Worm (Caenorhabditis elegans) whole organism, late embryonic: Measurements from ENCODE around the gene kvs-4.

Experiments used
- C08G9.2 ChIP-seq: sonication (generic microtip); optimal IDR thresholded peaks from 2 replicates; lab custom pipeline; 2016; ENCODE audit warnings: mild to moderate bottlenecking, missing genetic modification characterization, moderate library complexity, missing compliant biosample characterization
- C38D4.7 ChIP-seq: fragments of 200-800 bp; sonication (Bioruptor generic); optimal IDR thresholded peaks from 2 replicates; lab custom pipeline; 2018; ENCODE audit warnings: mild to moderate bottlenecking, missing genetic modification characterization, moderate library complexity, missing compliant biosample characterization
- F13H6.1 ChIP-seq: sonication (generic microtip); optimal IDR thresholded peaks from 2 replicates; lab custom pipeline; 2016; ENCODE audit warnings: missing genetic modification characterization, missing compliant biosample characterization
- K02D7.2 ChIP-seq: sonication (generic microtip); optimal IDR thresholded peaks from 2 replicates; lab custom pipeline; 2017; ENCODE audit warnings: mild to moderate bottlenecking, missing genetic modification characterization, missing compliant biosample characterization
- T23F11.4 ChIP-seq: fragments of 200-800 bp; sonication (Bioruptor generic); optimal IDR thresholded peaks from 2 replicates; lab custom pipeline; 2018; ENCODE audit warnings: mild to moderate bottlenecking, missing genetic modification characterization, missing compliant biosample characterization
- Y22D7AL.16 ChIP-seq: sonication (generic microtip); optimal IDR thresholded peaks from 2 replicates; lab custom pipeline; 2016; ENCODE audit warnings: missing genetic modification characterization, missing compliant biosample characterization
- ahr-1 ChIP-seq: sonication (generic microtip); optimal IDR thresholded peaks from 2 replicates; lab custom pipeline; 2016; ENCODE audit warnings: missing genetic modification characterization, missing compliant biosample characterization
- ama-1 ChIP-seq: fragments of 150-350 bp; optimal IDR thresholded peaks from 2 replicates; lab custom pipeline; 2014
- ceh-19 ChIP-seq: fragments of 200-800 bp; sonication (Bioruptor generic); optimal IDR thresholded peaks from 2 replicates; lab custom pipeline; 2018; ENCODE audit warnings: mild to moderate bottlenecking, missing genetic modification characterization, missing compliant biosample characterization
- ceh-2 ChIP-seq: sonication (generic microtip); optimal IDR thresholded peaks from 2 replicates; lab custom pipeline; 2016; ENCODE audit warnings: missing genotype, missing genetic modification characterization, missing compliant biosample characterization
- ceh-22 ChIP-seq: sonication (generic microtip); optimal IDR thresholded peaks from 2 replicates; lab custom pipeline; 2017; ENCODE audit warnings: missing biosample characterization, missing genetic modification characterization
- ceh-31 ChIP-seq: sonication (generic microtip); optimal IDR thresholded peaks from 2 replicates; lab custom pipeline; 2016; ENCODE audit warnings: missing genetic modification characterization, missing compliant biosample characterization
- ceh-45 ChIP-seq: fragments of 200-800 bp; sonication (Bioruptor generic); IDR thresholded peaks from 2 replicates; pipeline ENCODE4 v1.3.6; 2022; ENCODE audit warnings: missing genetic modification reagents, missing genetic modification characterization, missing compliant biosample characterization
- ceh-48 ChIP-seq: sonication (generic microtip); optimal IDR thresholded peaks from 2 replicates; lab custom pipeline; 2016; ENCODE audit warnings: missing genetic modification characterization, inconsistent platforms, missing compliant biosample characterization
- ceh-6 ChIP-seq: fragments of 200-800 bp; sonication (Bioruptor generic); optimal IDR thresholded peaks from 2 replicates; lab custom pipeline; 2018; ENCODE audit warnings: mild to moderate bottlenecking, missing genetic modification characterization, missing compliant biosample characterization
- ceh-9 ChIP-seq: sonication (generic microtip); optimal IDR thresholded peaks from 2 replicates; lab custom pipeline; 2016; ENCODE audit warnings: mild to moderate bottlenecking, missing genetic modification characterization, inconsistent platforms, missing compliant biosample characterization
- dve-1 ChIP-seq: sonication (generic microtip); optimal IDR thresholded peaks from 2 replicates; lab custom pipeline; 2017; ENCODE audit warnings: antibody characterized with exemption, mild to moderate bottlenecking, missing genetic modification characterization, missing compliant biosample characterization
- elt-4 ChIP-seq: sonication (generic microtip); optimal IDR thresholded peaks from 2 replicates; lab custom pipeline; 2016; ENCODE audit warnings: missing genetic modification characterization, missing compliant biosample characterization
- ets-4 ChIP-seq: sonication (generic microtip); optimal IDR thresholded peaks from 2 replicates; lab custom pipeline; 2016; ENCODE audit warnings: missing genetic modification characterization, missing compliant biosample characterization
- eyg-1 ChIP-seq: sonication (generic microtip); optimal IDR thresholded peaks from 2 replicates; lab custom pipeline; 2016; ENCODE audit warnings: missing genotype, missing genetic modification characterization, missing compliant biosample characterization
- fax-1 ChIP-seq: sonication (generic microtip); optimal IDR thresholded peaks from 2 replicates; lab custom pipeline; 2016; ENCODE audit warnings: missing genotype, missing genetic modification characterization, missing compliant biosample characterization
- fkh-6 ChIP-seq: sonication (generic microtip); optimal IDR thresholded peaks from 2 replicates; lab custom pipeline; 2016; ENCODE audit warnings: missing genetic modification characterization, missing compliant biosample characterization
- gmeb-2 ChIP-seq: sonication (generic microtip); optimal IDR thresholded peaks from 2 replicates; lab custom pipeline; 2016; ENCODE audit warnings: missing genetic modification characterization, inconsistent platforms, missing compliant biosample characterization
- hlh-15 ChIP-seq: sonication (generic microtip); optimal IDR thresholded peaks from 2 replicates; lab custom pipeline; 2016; ENCODE audit warnings: missing genetic modification characterization, missing compliant biosample characterization
- hlh-30 ChIP-seq: sonication (generic microtip); optimal IDR thresholded peaks from 2 replicates; lab custom pipeline; 2017; ENCODE audit warnings: antibody characterized with exemption, missing genetic modification characterization, missing compliant biosample characterization; ENCODE audit not compliant: insufficient read depth
- hlh-6 ChIP-seq: sonication (generic microtip); optimal IDR thresholded peaks from 2 replicates; lab custom pipeline; 2016; ENCODE audit warnings: missing genotype, missing genetic modification characterization, missing compliant biosample characterization
- lim-6 ChIP-seq: sonication (generic microtip); optimal IDR thresholded peaks from 2 replicates; lab custom pipeline; 2016; ENCODE audit warnings: missing genetic modification characterization, missing compliant biosample characterization
- lin-11 ChIP-seq: fragments of 200-800 bp; sonication (Bioruptor generic); optimal IDR thresholded peaks from 2 replicates; lab custom pipeline; 2018; ENCODE audit warnings: mild to moderate bottlenecking, missing genetic modification characterization, missing compliant biosample characterization
- madf-2 ChIP-seq: sonication (generic microtip); optimal IDR thresholded peaks from 2 replicates; lab custom pipeline; 2017; ENCODE audit warnings: missing genetic modification characterization, missing compliant biosample characterization
- mec-3 ChIP-seq: sonication (generic microtip); optimal IDR thresholded peaks from 2 replicates; lab custom pipeline; 2016; ENCODE audit warnings: borderline replicate concordance, missing genetic modification characterization, missing compliant biosample characterization
- nfya-1 ChIP-seq: sonication (generic microtip); optimal IDR thresholded peaks from 2 replicates; lab custom pipeline; 2017; ENCODE audit warnings: missing genetic modification characterization, mild to moderate bottlenecking, missing compliant biosample characterization, antibody characterized with exemption, moderate library complexity
- nhr-11 ChIP-seq: fragments of 150-350 bp; optimal IDR thresholded peaks from 2 replicates; lab custom pipeline; 2014; ENCODE audit warnings: missing biosample characterization, missing genetic modification characterization
- odd-2 ChIP-seq: sonication (generic microtip); optimal IDR thresholded peaks from 2 replicates; lab custom pipeline; 2017; ENCODE audit warnings: antibody characterized with exemption, mild to moderate bottlenecking, missing genetic modification characterization, missing compliant biosample characterization
- pag-3 ChIP-seq: sonication (generic microtip); optimal IDR thresholded peaks from 2 replicates; lab custom pipeline; 2016; ENCODE audit warnings: missing compliant biosample characterization, missing genetic modification characterization, borderline replicate concordance
- pat-9 ChIP-seq: fragments of 200-800 bp; sonication (Bioruptor generic); optimal IDR thresholded peaks from 2 replicates; lab custom pipeline; 2018; ENCODE audit warnings: mild to moderate bottlenecking, missing genetic modification characterization, moderate library complexity, missing compliant biosample characterization
- pax-1 ChIP-seq: fragments of 150-350 bp; optimal IDR thresholded peaks from 2 replicates; lab custom pipeline; 2014; ENCODE audit warnings: missing biosample characterization, missing genetic modification characterization
- pha-2 ChIP-seq: sonication (generic microtip); optimal IDR thresholded peaks from 2 replicates; lab custom pipeline; 2017; ENCODE audit warnings: mild to moderate bottlenecking, missing genetic modification characterization, missing compliant biosample characterization
- pha-4 ChIP-seq: fragments of 150-350 bp; optimal IDR thresholded peaks from 2 replicates; lab custom pipeline; 2018; ENCODE audit warnings: missing biosample characterization, missing genetic modification reagents, missing genetic modification characterization
- pqm-1 ChIP-seq: sonication (generic microtip); optimal IDR thresholded peaks from 2 replicates; lab custom pipeline; 2016; ENCODE audit warnings: missing genetic modification characterization, missing compliant biosample characterization
- pros-1 ChIP-seq: fragments of 150-350 bp; optimal IDR thresholded peaks from 2 replicates; lab custom pipeline; 2014; ENCODE audit warnings: missing biosample characterization, missing genetic modification reagents, missing genetic modification characterization
- ref-2 ChIP-seq: sonication (generic microtip); optimal IDR thresholded peaks from 2 replicates; lab custom pipeline; 2016; ENCODE audit warnings: missing genetic modification characterization, missing compliant biosample characterization
- rnt-1 ChIP-seq: sonication (generic microtip); optimal IDR thresholded peaks from 2 replicates; lab custom pipeline; 2016; ENCODE audit warnings: missing genetic modification characterization, missing compliant biosample characterization
- sdc-2 ChIP-seq: sonication (generic microtip); optimal IDR thresholded peaks from 2 replicates; lab custom pipeline; 2016; ENCODE audit warnings: missing genotype, missing genetic modification characterization, missing compliant biosample characterization
- sox-2 ChIP-seq: fragments of 200-800 bp; sonication (Bioruptor generic); IDR thresholded peaks from 2 replicates; pipeline ENCODE4 v1.3.6; 2022; ENCODE audit warnings: missing genetic modification reagents, missing genetic modification characterization, missing compliant biosample characterization
- sox-4 ChIP-seq: sonication (generic microtip); optimal IDR thresholded peaks from 2 replicates; lab custom pipeline; 2017; ENCODE audit warnings: mild to moderate bottlenecking, missing genetic modification characterization, inconsistent platforms, missing compliant biosample characterization
- tbx-2 ChIP-seq: sonication (generic microtip); optimal IDR thresholded peaks from 2 replicates; lab custom pipeline; 2016; ENCODE audit warnings: missing genetic modification characterization, missing compliant biosample characterization
- tbx-7 ChIP-seq: sonication (generic microtip); optimal IDR thresholded peaks from 2 replicates; lab custom pipeline; 2016; ENCODE audit warnings: missing genotype, missing genetic modification characterization, missing compliant biosample characterization
- unc-3 ChIP-seq, 2 experiments: fragments of 200-800 bp in 1 of 2; sonication (Bioruptor generic) in 1 of 2; sonication (generic microtip) in 1 of 2; conservative IDR thresholded peaks in 1 of 2; optimal IDR thresholded peaks in 1 of 2; 2 replicates each; pipeline versions ENCODE4 v1.3.6 to Lab custom; 2016 to 2022; ENCODE audit warnings: missing compliant biosample characterization in 2 of 2, missing genetic modification characterization in 2 of 2, missing genetic modification reagents in 1 of 2
- unc-42 ChIP-seq: sonication (generic microtip); optimal IDR thresholded peaks from 2 replicates; lab custom pipeline; 2016; ENCODE audit warnings: missing genotype, missing genetic modification characterization, missing compliant biosample characterization
- unc-55 ChIP-seq: sonication (generic microtip); optimal IDR thresholded peaks from 2 replicates; lab custom pipeline; 2017; ENCODE audit warnings: missing biosample characterization, missing genetic modification reagents, missing genetic modification characterization
- zip-5 ChIP-seq: sonication (generic microtip); optimal IDR thresholded peaks from 2 replicates; lab custom pipeline; 2016; ENCODE audit warnings: missing genetic modification characterization, missing compliant biosample characterization
- ztf-16 ChIP-seq: sonication (generic microtip); optimal IDR thresholded peaks from 2 replicates; lab custom pipeline; 2017; ENCODE audit warnings: missing genetic modification characterization, missing compliant biosample characterization

Gene kvs-4

DNA sequence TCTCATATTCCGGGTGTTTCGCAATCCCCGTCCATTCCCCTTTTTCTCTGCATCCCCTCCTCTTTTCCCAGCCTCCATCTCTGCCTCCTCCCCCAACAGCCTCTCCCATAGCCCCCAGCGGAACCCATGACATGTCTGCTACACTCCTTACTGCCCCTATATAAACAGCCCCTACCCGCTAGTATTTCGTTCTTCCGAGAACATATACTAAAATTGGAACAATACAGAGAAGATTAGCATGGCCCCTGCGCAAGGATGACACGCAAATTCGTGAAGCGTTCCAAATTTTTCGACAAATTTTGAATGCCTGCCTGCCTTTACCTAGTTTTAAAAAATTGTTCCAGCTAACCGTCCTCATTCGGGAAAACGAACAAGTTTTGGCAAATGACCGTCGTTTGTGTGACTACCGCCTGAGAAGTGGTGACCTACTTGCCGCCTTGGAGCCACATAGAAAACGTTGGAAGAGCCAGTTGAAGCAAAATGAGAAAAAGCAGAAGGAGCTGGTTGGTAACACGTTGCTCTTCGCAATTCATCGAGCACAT lies 22.8 kb upstream of the kvs-4 start:
- TF ChIP-seq pros-1 (tag; lab: Kevin White, UChicago) (peak; percentile 89), pat-9 (tag; lab: Kevin White, UChicago) (peak; percentile 94), ets-4 (peak; percentile 83), ceh-48 (peak; percentile 82), rnt-1 (peak; percentile 91), pqm-1 (tag; lab: Kevin White, UChicago) (peak; percentile 93), ceh-45 (peak; percentile 94), tbx-2 (tag; lab: Kevin White, UChicago) (peak; percentile 96), zip-5 (tag; lab: Kevin White, UChicago) (peak; percentile 69), sox-4 (peak; percentile 96), Y22D7AL.16 (tag; lab: Kevin White, UChicago) (peak; percentile 88), gmeb-2 (peak; percentile 89), pha-2 (tag; lab: Kevin White, UChicago) (peak; percentile 95), unc-42 (tag; lab: Kevin White, UChicago) (peak; percentile 92), C08G9.2 (tag; lab: Kevin White, UChicago) (peak; percentile 90), T23F11.4 (GFP tag; lab: Kevin White, UChicago) (peak; percentile 96), ceh-22 (tag; lab: Kevin White, UChicago) (no peak), ztf-16 (tag; lab: Kevin White, UChicago) (peak; percentile 98), dve-1 (tag; lab: Kevin White, UChicago) (peak; percentile 94), unc-55 (GFP tag; lab: Kevin White, UChicago) (peak; percentile 95), ceh-2 (peak; percentile 94), odd-2 (tag; lab: Kevin White, UChicago) (peak; percentile 53), F13H6.1 (tag; lab: Kevin White, UChicago) (peak; percentile 94), lin-11 (tag; lab: Kevin White, UChicago) (peak; percentile 87), eyg-1 (peak; percentile 96), ceh-9 (tag; lab: Kevin White, UChicago) (peak; percentile 5), sdc-2 (tag; lab: Kevin White, UChicago) (peak; percentile 88), fkh-6 (tag; lab: Kevin White, UChicago) (peak; percentile 92), sox-2 (peak; percentile 95), hlh-6 (tag; lab: Kevin White, UChicago) (peak; percentile 97), unc-3 (GFP tag; conservative IDR thresholded peaks at IDR 0.05; lab: Robert Waterston, UW) (peak; percentile 94), unc-3 (tag; optimal IDR thresholded peaks at IDR 0.05; lab: Kevin White, UChicago) (peak; percentile 87), K02D7.2 (tag; lab: Kevin White, UChicago) (peak; percentile 92), madf-2 (peak; percentile 95), pag-3 (tag; lab: Kevin White, UChicago) (peak; percentile 95), hlh-15 (peak; percentile 90), nfya-1 (tag; lab: Kevin White, UChicago) (peak; percentile 92), mec-3 (peak; percentile 89), hlh-30 (tag; lab: Kevin White, UChicago) (peak; percentile 88), ama-1 (lab: Kevin White, UChicago) (no peak), ceh-31 (tag; lab: Kevin White, UChicago) (peak; percentile 92), pha-4 (no peak), ref-2 (peak; percentile 91), ahr-1 (tag; lab: Kevin White, UChicago) (peak; percentile 82), pax-1 (tag; lab: Kevin White, UChicago) (peak; percentile 81), elt-4 (tag; lab: Kevin White, UChicago) (peak; percentile 71), ceh-19 (GFP tag; lab: Kevin White, UChicago) (peak; percentile 98), C38D4.7 (GFP tag; lab: Kevin White, UChicago) (peak; percentile 93), ceh-6 (peak; percentile 94), tbx-7 (tag; lab: Kevin White, UChicago) (peak; percentile 66), fax-1 (tag; lab: Kevin White, UChicago) (peak; percentile 91), lim-6 (tag; lab: Kevin White, UChicago) (peak; percentile 88), nhr-11 (tag; lab: Kevin White, UChicago) (peak; percentile 53)
